Worm (Caenorhabditis elegans): ENCODE measurements around the gene F19B10.4.

DNA sequence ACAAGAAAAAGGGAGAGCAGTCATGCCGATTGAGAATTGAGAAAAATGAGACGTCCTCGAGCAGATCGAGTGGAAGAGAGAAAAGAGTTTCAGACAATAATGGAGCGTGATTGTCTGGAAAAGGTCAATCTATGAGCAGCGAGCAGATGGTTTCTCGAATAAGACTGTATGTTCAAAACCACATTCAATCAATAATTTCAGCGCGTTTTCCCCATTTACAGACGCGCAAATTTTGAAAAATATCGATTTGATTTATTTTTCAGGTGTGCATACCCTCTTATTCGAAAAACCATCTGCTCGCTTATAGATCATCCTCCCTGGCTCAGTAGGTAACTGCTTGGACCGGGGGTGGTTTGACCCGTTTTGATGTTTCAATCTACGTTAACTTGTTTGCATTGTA is 20.6 kb upstream of the F19B10.4 start, which contains the start of gene fbxb-31:
- TF ChIP-seq snpc-4 (tag; optimal IDR thresholded peaks at IDR 0.05) (no peak), nhr-237 (tag; optimal IDR thresholded peaks at IDR 0.05) (no peak), mxl-3 (GFP tag; optimal IDR thresholded peaks at IDR 0.05) (no peak), unc-62 (GFP tag; optimal IDR thresholded peaks at IDR 0.05 in 1 of 2) (no peak), unc-62 (tag; optimal IDR thresholded peaks at IDR 0.05) (no peak), dpl-1 (GFP tag; optimal IDR thresholded peaks at IDR 0.05) (no peak), nhr-28 (tag; optimal IDR thresholded peaks at IDR 0.05) (no peak), snpc-1.2 (GFP tag; IDR thresholded peaks at IDR 0.05) (no peak), ces-1 (GFP tag; optimal IDR thresholded peaks at IDR 0.05) (no peak), aly-2 (tag; optimal IDR thresholded peaks at IDR 0.05) (no peak), lin-39 (tag; optimal IDR thresholded peaks at IDR 0.05) (no peak)
